Worm (Caenorhabditis elegans) whole organism, L2 larva: ENCODE measurements around the gene C01G10.1.

Source experiments
- C34F6.9 ChIP-seq: fragments of 150-350 bp; optimal IDR thresholded peaks from 2 replicates; lab custom pipeline; 2014; ENCODE audit warnings: missing biosample characterization, missing genetic modification characterization
- F13H6.1 ChIP-seq: sonication (generic microtip); optimal IDR thresholded peaks from 2 replicates; lab custom pipeline; 2016; ENCODE audit warnings: missing genetic modification characterization, missing compliant biosample characterization
- Y55F3AM.14 ChIP-seq: fragments of 200-800 bp; sonication (Bioruptor generic); optimal IDR thresholded peaks from 2 replicates; lab custom pipeline; 2018; ENCODE audit warnings: mild to moderate bottlenecking, missing genetic modification characterization, missing compliant biosample characterization
- ZK546.5 ChIP-seq: sonication (generic microtip); optimal IDR thresholded peaks from 2 replicates; lab custom pipeline; 2017; ENCODE audit warnings: missing biosample characterization, missing genetic modification characterization
- alr-1 ChIP-seq: fragments of 150-350 bp; optimal IDR thresholded peaks from 2 replicates; lab custom pipeline; 2014; ENCODE audit warnings: missing biosample characterization, missing genetic modification characterization
- aly-2 ChIP-seq: fragments of 150-350 bp; optimal IDR thresholded peaks from 2 replicates; lab custom pipeline; 2014; ENCODE audit warnings: missing biosample characterization, missing genetic modification characterization
- ama-1 ChIP-seq: fragments of 150-350 bp; optimal IDR thresholded peaks from 2 replicates; lab custom pipeline; 2018; ENCODE audit warnings: inconsistent platforms
- blmp-1 ChIP-seq: sonication (generic microtip); optimal IDR thresholded peaks from 2 replicates; lab custom pipeline; 2017; ENCODE audit warnings: missing genetic modification characterization, mild to moderate bottlenecking, missing compliant biosample characterization, antibody characterized with exemption, moderate library complexity; ENCODE audit not compliant: insufficient read depth
- ceh-82 ChIP-seq: fragments of 150-350 bp; optimal IDR thresholded peaks from 2 replicates; lab custom pipeline; 2014; ENCODE audit warnings: missing biosample characterization, missing genetic modification characterization
- crh-2 ChIP-seq: sonication (generic microtip); optimal IDR thresholded peaks from 2 replicates; lab custom pipeline; 2017; ENCODE audit warnings: missing biosample characterization, missing genetic modification characterization
- dmd-4 ChIP-seq: sonication (generic microtip); optimal IDR thresholded peaks from 2 replicates; lab custom pipeline; 2017; ENCODE audit warnings: missing biosample characterization, missing genetic modification characterization
- egl-27 ChIP-seq: sonication (generic microtip); optimal IDR thresholded peaks from 3 replicates; lab custom pipeline; 2017; ENCODE audit warnings: missing biosample characterization, missing genetic modification reagents, missing genetic modification characterization
- elt-1 ChIP-seq: fragments of 150-350 bp; optimal IDR thresholded peaks from 2 replicates; lab custom pipeline; 2014; ENCODE audit warnings: missing biosample characterization, missing genetic modification characterization
- elt-3 ChIP-seq: sonication (generic microtip); optimal IDR thresholded peaks from 2 replicates; lab custom pipeline; 2017; ENCODE audit warnings: missing biosample characterization, missing genetic modification characterization
- fos-1 ChIP-seq: fragments of 150-350 bp; optimal IDR thresholded peaks from 2 replicates; lab custom pipeline; 2014; ENCODE audit warnings: missing biosample characterization, missing genetic modification characterization
- lin-11 ChIP-seq: fragments of 150-350 bp; sonication (generic microtip); optimal IDR thresholded peaks from 2 replicates; lab custom pipeline; 2014; ENCODE audit warnings: missing biosample characterization, missing genetic modification characterization, inconsistent platforms, mixed read lengths
- lin-13 ChIP-seq: fragments of 150-350 bp; optimal IDR thresholded peaks from 2 replicates; lab custom pipeline; 2014; ENCODE audit warnings: missing biosample characterization, missing genetic modification reagents, missing genetic modification characterization
- lin-39 ChIP-seq: fragments of 150-350 bp; optimal IDR thresholded peaks from 2 replicates; lab custom pipeline; 2014; ENCODE audit warnings: missing biosample characterization, missing genetic modification reagents, missing genetic modification characterization
- lsy-2 ChIP-seq, 2 experiments: fragments of 150-350 bp in 1 of 2; sonication (generic microtip) in 1 of 2; optimal IDR thresholded peaks; 2 replicates each; lab custom pipeline; 2014 to 2017; ENCODE audit warnings: missing biosample characterization in 2 of 2, missing genetic modification characterization in 2 of 2
- mab-5 ChIP-seq: fragments of 150-350 bp; optimal IDR thresholded peaks from 2 replicates; lab custom pipeline; 2014; ENCODE audit warnings: missing biosample characterization, missing genetic modification characterization
- mbf-1 ChIP-seq: sonication (generic microtip); optimal IDR thresholded peaks from 2 replicates; lab custom pipeline; 2017; ENCODE audit warnings: missing biosample characterization, missing genetic modification characterization
- mdl-1 ChIP-seq, 2 experiments: fragments of 150-350 bp in 1 of 2; sonication (generic microtip) in 1 of 2; optimal IDR thresholded peaks; 2 replicates each; lab custom pipeline; 2017; ENCODE audit warnings: missing biosample characterization in 2 of 2, missing genetic modification characterization in 2 of 2
- nhr-11 ChIP-seq: fragments of 150-350 bp; optimal IDR thresholded peaks from 2 replicates; lab custom pipeline; 2014; ENCODE audit warnings: missing biosample characterization, missing genetic modification characterization
- nhr-21 ChIP-seq: fragments of 150-350 bp; optimal IDR thresholded peaks from 2 replicates; lab custom pipeline; 2014; ENCODE audit warnings: missing biosample characterization, missing genetic modification characterization
- nhr-23 ChIP-seq: fragments of 150-350 bp; optimal IDR thresholded peaks from 2 replicates; lab custom pipeline; 2014; ENCODE audit warnings: missing biosample characterization, missing genetic modification reagents, missing genetic modification characterization
- nhr-237 ChIP-seq: fragments of 150-350 bp; optimal IDR thresholded peaks from 2 replicates; lab custom pipeline; 2014; ENCODE audit warnings: missing biosample characterization, missing genetic modification characterization
- nhr-25 ChIP-seq: fragments of 150-350 bp; sonication (generic microtip); optimal IDR thresholded peaks from 3 replicates; lab custom pipeline; 2014; ENCODE audit warnings: missing biosample characterization, missing genetic modification characterization
- nhr-6 ChIP-seq: fragments of 150-350 bp; optimal IDR thresholded peaks from 2 replicates; lab custom pipeline; 2014; ENCODE audit warnings: missing biosample characterization, missing genetic modification characterization
- sem-4 ChIP-seq: fragments of 150-350 bp; optimal IDR thresholded peaks from 2 replicates; lab custom pipeline; 2014; ENCODE audit warnings: missing biosample characterization, missing genetic modification reagents, missing genetic modification characterization
- skn-1 ChIP-seq: sonication (generic microtip); optimal IDR thresholded peaks from 2 replicates; lab custom pipeline; 2017; ENCODE audit warnings: missing biosample characterization, missing genetic modification characterization
- sma-3 ChIP-seq: sonication (generic microtip); optimal IDR thresholded peaks from 2 replicates; lab custom pipeline; 2016; ENCODE audit warnings: missing genetic modification reagents, missing genetic modification characterization, missing compliant biosample characterization
- sma-9 ChIP-seq, 2 experiments: fragments of 150-350 bp in 1 of 2; sonication (generic microtip) in 1 of 2; optimal IDR thresholded peaks; 2 replicates each; lab custom pipeline; 2014 to 2016; ENCODE audit warnings: missing genetic modification characterization in 2 of 2, mild to moderate bottlenecking in 1 of 2, missing biosample characterization in 1 of 2, missing compliant biosample characterization in 1 of 2, missing genetic modification reagents in 1 of 2, moderate library complexity in 1 of 2
- unc-55 ChIP-seq: fragments of 150-350 bp; sonication (generic microtip); optimal IDR thresholded peaks from 3 replicates; lab custom pipeline; 2014; ENCODE audit warnings: missing biosample characterization, missing genetic modification reagents, missing genetic modification characterization
- zag-1 ChIP-seq: fragments of 150-350 bp; optimal IDR thresholded peaks from 2 replicates; lab custom pipeline; 2014; ENCODE audit warnings: missing biosample characterization, missing genetic modification characterization
- ztf-1 ChIP-seq: fragments of 200-800 bp; sonication (Bioruptor generic); conservative IDR thresholded peaks from 2 replicates; pipeline ENCODE4 v1.3.6; 2022; ENCODE audit warnings: missing genetic modification characterization, missing compliant biosample characterization
- ztf-11 ChIP-seq: sonication (generic microtip); optimal IDR thresholded peaks from 2 replicates; lab custom pipeline; 2017; ENCODE audit warnings: missing biosample characterization, missing genetic modification characterization
- ztf-4 ChIP-seq: fragments of 150-350 bp; optimal IDR thresholded peaks from 2 replicates; lab custom pipeline; 2014; ENCODE audit warnings: missing biosample characterization, missing genetic modification characterization

The C01G10.1 gene

DNA sequence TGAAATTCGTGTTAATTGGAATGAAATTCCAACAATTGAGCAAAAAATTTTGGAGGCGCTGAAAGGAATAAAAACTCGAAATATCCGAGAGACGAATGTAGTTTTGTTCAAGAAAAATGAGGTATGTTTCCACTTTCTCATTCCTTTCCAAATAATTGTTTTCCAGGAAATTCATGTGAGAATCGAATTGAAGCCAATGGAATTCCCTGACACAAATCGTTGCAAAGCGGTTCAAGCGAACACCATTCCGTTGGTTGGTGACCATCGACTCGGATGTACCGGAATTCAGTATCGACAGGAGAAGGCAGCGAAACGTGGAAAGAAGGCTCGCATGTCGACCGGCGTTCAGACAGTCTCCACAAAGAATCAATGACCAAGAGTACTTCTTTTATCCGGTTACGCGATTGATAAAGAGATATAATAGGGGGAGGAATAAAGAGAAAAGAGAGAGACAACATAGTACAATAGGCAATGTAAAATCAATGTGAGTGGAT is 43.2 kb upstream of the C01G10.1 start:
- TF ChIP-seq ZK546.5 (tag; lab: Kevin White, UChicago) (no peak), ceh-82 (tag; lab: Kevin White, UChicago) (no peak), egl-27 (no peak), ztf-11 (tag; lab: Kevin White, UChicago) (no peak), nhr-23 (tag; lab: Kevin White, UChicago) (no peak), C34F6.9 (tag; lab: Kevin White, UChicago) (no peak), aly-2 (no peak), sem-4 (no peak), nhr-25 (tag; lab: Kevin White, UChicago) (no peak), sma-3 (GFP tag; lab: Kevin White, UChicago) (no peak), elt-1 (tag; lab: Kevin White, UChicago) (no peak), lin-11 (tag; lab: Kevin White, UChicago) (no peak), lsy-2 (tag; optimal IDR thresholded peaks at IDR 0.05; lab: Kevin White, UChicago) (no peak), crh-2 (no peak), mdl-1 (tag; optimal IDR thresholded peaks at IDR 0.05; lab: Kevin White, UChicago) (no peak), Y55F3AM.14 (GFP tag; lab: Kevin White, UChicago) (no peak), skn-1 (tag; lab: Kevin White, UChicago) (no peak), mab-5 (tag; lab: Kevin White, UChicago) (no peak), unc-55 (GFP tag; lab: Kevin White, UChicago) (no peak)

DNA sequence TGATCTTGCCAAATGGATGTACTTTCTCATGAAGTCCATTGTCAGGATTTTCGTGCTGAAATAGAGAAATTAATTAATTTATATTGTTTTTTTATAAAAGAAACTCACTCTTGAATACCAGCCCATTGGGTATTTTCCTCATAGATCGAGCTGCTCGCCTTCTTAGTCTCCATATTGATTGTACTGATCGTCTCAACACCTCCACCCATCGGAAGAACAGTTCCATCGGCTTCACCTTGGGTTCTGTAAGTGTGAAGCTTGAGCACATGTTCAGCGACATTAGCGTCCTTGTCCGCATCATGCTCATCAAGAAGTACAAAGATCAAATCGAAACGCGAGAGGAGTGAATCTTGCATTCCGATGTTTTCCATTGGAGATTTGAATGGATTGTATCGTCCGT is 41.8 kb upstream of the C01G10.1 start:
- no peak for TF ChIP-seq ama-1
- no peak for TF ChIP-seq nhr-237 (tag; lab: Kevin White, UChicago)
- TF ChIP-seq ztf-4 (tag; lab: Kevin White, UChicago): no peak
- no peak for TF ChIP-seq blmp-1 (tag; lab: Kevin White, UChicago)
- no peak for TF ChIP-seq mab-5 (tag; lab: Kevin White, UChicago)
- TF ChIP-seq nhr-25 (tag; lab: Kevin White, UChicago): no peak
- no peak for TF ChIP-seq lin-11 (tag; lab: Kevin White, UChicago)
- TF ChIP-seq elt-3: no peak
- no peak for TF ChIP-seq unc-55 (GFP tag; lab: Kevin White, UChicago)
- TF ChIP-seq nhr-23 (tag; lab: Kevin White, UChicago): no peak
- TF ChIP-seq egl-27: no peak
- no peak for TF ChIP-seq fos-1 (tag; lab: Kevin White, UChicago)
- TF ChIP-seq lin-13 (GFP tag; lab: Kevin White, UChicago): no peak
- TF ChIP-seq ztf-11 (tag; lab: Kevin White, UChicago): no peak
- TF ChIP-seq mbf-1: no peak
- no peak for TF ChIP-seq elt-1 (tag; lab: Kevin White, UChicago)
- no peak for TF ChIP-seq nhr-6 (tag; lab: Kevin White, UChicago)
- no peak for TF ChIP-seq sem-4

DNA sequence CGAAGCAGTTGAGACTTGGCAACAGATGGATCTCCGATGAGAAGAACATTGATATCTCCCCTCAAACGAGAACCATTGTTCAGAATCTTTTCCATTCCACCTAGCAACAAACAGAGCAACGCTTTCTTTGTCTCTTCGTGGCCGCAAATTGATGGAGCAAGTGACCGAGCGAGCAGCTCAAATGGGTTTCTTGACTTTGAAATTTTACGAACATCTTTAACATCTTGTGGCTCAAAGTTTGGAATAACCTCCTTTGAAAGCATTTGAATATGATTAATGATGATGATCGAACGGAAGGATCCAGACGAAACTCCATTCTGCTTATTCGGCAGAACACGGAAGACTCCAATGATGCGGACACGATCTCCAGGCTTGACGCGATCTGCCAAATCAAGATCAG is 41.1 kb upstream of the C01G10.1 start:
- no peak for TF ChIP-seq nhr-11 (tag; lab: Kevin White, UChicago)
- no peak for TF ChIP-seq ztf-11 (tag; lab: Kevin White, UChicago)
- TF ChIP-seq ceh-82 (tag; lab: Kevin White, UChicago): no peak
- no peak for TF ChIP-seq elt-1 (tag; lab: Kevin White, UChicago)
- no peak for TF ChIP-seq C34F6.9 (tag; lab: Kevin White, UChicago)
- TF ChIP-seq lin-39: no peak
- TF ChIP-seq sma-3 (GFP tag; lab: Kevin White, UChicago): no peak
- TF ChIP-seq crh-2: no peak
- TF ChIP-seq ztf-4 (tag; lab: Kevin White, UChicago): no peak
- TF ChIP-seq zag-1 (tag; lab: Kevin White, UChicago): no peak
- TF ChIP-seq elt-3: no peak
- TF ChIP-seq skn-1 (tag; lab: Kevin White, UChicago): no peak
- no peak for TF ChIP-seq unc-55 (GFP tag; lab: Kevin White, UChicago)
- no peak for TF ChIP-seq mdl-1 (tag; optimal IDR thresholded peaks at IDR 0.05; lab: Kevin White, UChicago)
- no peak for TF ChIP-seq nhr-21 (tag; lab: Kevin White, UChicago)
- no peak for TF ChIP-seq egl-27
- no peak for TF ChIP-seq mbf-1
- TF ChIP-seq dmd-4 (tag; lab: Kevin White, UChicago): no peak

DNA sequence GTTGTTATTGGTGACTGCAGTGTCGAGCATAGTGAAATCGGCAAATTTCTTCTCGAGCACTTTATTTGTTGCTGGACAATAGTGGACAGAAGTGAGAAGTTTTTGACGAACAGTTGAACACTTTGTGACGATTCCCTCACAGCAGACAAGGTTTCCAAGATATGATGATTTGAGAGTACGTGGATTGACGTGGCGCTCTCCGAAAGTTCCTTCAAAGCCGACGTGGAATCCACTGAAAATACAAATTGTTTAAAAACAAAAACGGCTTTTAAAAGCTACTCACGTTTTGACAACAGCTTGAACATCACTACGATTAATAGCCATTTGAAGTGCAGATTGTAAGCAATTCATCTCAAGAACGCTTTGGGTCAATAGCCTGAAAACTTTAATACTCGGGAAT is 40.6 kb upstream of the C01G10.1 start:
- no peak for TF ChIP-seq lin-11 (tag; lab: Kevin White, UChicago)
- no peak for TF ChIP-seq mdl-1 (tag; optimal IDR thresholded peaks at IDR 0.05; lab: Kevin White, UChicago)
- no peak for TF ChIP-seq F13H6.1 (tag; lab: Kevin White, UChicago)
- TF ChIP-seq alr-1 (tag; lab: Kevin White, UChicago): no peak
- TF ChIP-seq elt-1 (tag; lab: Kevin White, UChicago): no peak
- TF ChIP-seq sma-9 (GFP tag; optimal IDR thresholded peaks at IDR 0.05; lab: Kevin White, UChicago): no peak
- TF ChIP-seq sma-9 (tag; optimal IDR thresholded peaks at IDR 0.05; lab: Kevin White, UChicago): no peak
- no peak for TF ChIP-seq fos-1 (tag; lab: Kevin White, UChicago)
- no peak for TF ChIP-seq blmp-1 (tag; lab: Kevin White, UChicago)
- TF ChIP-seq lin-39: no peak
- no peak for TF ChIP-seq lin-13 (GFP tag; lab: Kevin White, UChicago)
- TF ChIP-seq ztf-1 (GFP tag; lab: Robert Waterston, UW): no peak
- no peak for TF ChIP-seq ztf-11 (tag; lab: Kevin White, UChicago)
- TF ChIP-seq, all 48 proteins: peak for 0
